Worm (Caenorhabditis elegans): ENCODE results near the gene pmp-1.

Gene pmp-1

ce11 chrII:6851938-6852337 lies 31.6 kb downstream of the pmp-1 start, which contains the start of gene C04A2.15:
C04A2.15 (plus strand) TSS chrII:6852236.
- no peak for TF ChIP-seq mep-1 (tag; optimal IDR thresholded peaks at IDR 0.05)
- TF ChIP-seq snpc-4 (tag; optimal IDR thresholded peaks at IDR 0.05): no peak
- no peak for TF ChIP-seq flh-1 (GFP tag; optimal IDR thresholded peaks at IDR 0.05)
- TF ChIP-seq unc-39 (tag; optimal IDR thresholded peaks at IDR 0.05): no peak
- no peak for TF ChIP-seq nhr-237 (tag; optimal IDR thresholded peaks at IDR 0.05)
- TF ChIP-seq hlh-1 (tag; optimal IDR thresholded peaks at IDR 0.05): no peak
- TF ChIP-seq ceh-43 (GFP tag; optimal IDR thresholded peaks at IDR 0.05): no peak
- no peak for TF ChIP-seq unc-62 (GFP tag; optimal IDR thresholded peaks at IDR 0.05)
- TF ChIP-seq nhr-28 (tag; optimal IDR thresholded peaks at IDR 0.05): no peak
- no peak for TF ChIP-seq mls-2 (tag; optimal IDR thresholded peaks at IDR 0.05)
- no peak for TF ChIP-seq blmp-1 (tag; optimal IDR thresholded peaks at IDR 0.05)
- TF ChIP-seq sem-2 (GFP tag; optimal IDR thresholded peaks at IDR 0.05): no peak
- no peak for TF ChIP-seq cnd-1 (tag; optimal IDR thresholded peaks at IDR 0.05)
- no peak for TF ChIP-seq lin-13 (tag; optimal IDR thresholded peaks at IDR 0.05)
- no peak for TF ChIP-seq elt-3 (tag; optimal IDR thresholded peaks at IDR 0.05)
- no peak for TF ChIP-seq mab-5 (tag; optimal IDR thresholded peaks at IDR 0.05)
- TF ChIP-seq nhr-76 (tag; optimal IDR thresholded peaks at IDR 0.05): no peak
- TF ChIP-seq ztf-11 (tag; optimal IDR thresholded peaks at IDR 0.05): no peak
- no peak for TF ChIP-seq drap-1 (GFP tag; optimal IDR thresholded peaks at IDR 0.05)
- TF ChIP-seq M03D4.4 (tag; optimal IDR thresholded peaks at IDR 0.05): no peak

- TF ChIP-seq nhr-237 (tag; optimal IDR thresholded peaks at IDR 0.05) (no peak), ceh-43 (GFP tag; optimal IDR thresholded peaks at IDR 0.05) (no peak), tbx-8 (GFP tag; optimal IDR thresholded peaks at IDR 0.05) (no peak), drap-1 (GFP tag; optimal IDR thresholded peaks at IDR 0.05) (no peak), hlh-1 (tag; optimal IDR thresholded peaks at IDR 0.05) (peak; percentile 59)
Observed at ce11 chrII:6849308-6849707, 34.2 kb downstream of the pmp-1 start.

- TF ChIP-seq ztf-11 (tag; optimal IDR thresholded peaks at IDR 0.05) (no peak), flh-1 (GFP tag; optimal IDR thresholded peaks at IDR 0.05) (no peak), nhr-28 (tag; optimal IDR thresholded peaks at IDR 0.05) (no peak), M03D4.4 (tag; optimal IDR thresholded peaks at IDR 0.05) (no peak), bed-3 (GFP tag; optimal IDR thresholded peaks at IDR 0.05) (no peak), unc-120 (tag; optimal IDR thresholded peaks at IDR 0.05; ENCODE audit: poor library complexity, severe bottlenecking) (no peak), mls-2 (tag; optimal IDR thresholded peaks at IDR 0.05) (no peak), nhr-12 (tag; optimal IDR thresholded peaks at IDR 0.05) (no peak), lsy-2 (tag; optimal IDR thresholded peaks at IDR 0.05) (peak; percentile 3), blmp-1 (tag; optimal IDR thresholded peaks at IDR 0.05) (peak; percentile 46), ces-1 (GFP tag; optimal IDR thresholded peaks at IDR 0.05) (peak; percentile 39), lin-32 (GFP tag; optimal IDR thresholded peaks at IDR 0.05) (no peak), hlh-1 (tag; optimal IDR thresholded peaks at IDR 0.05) (no peak), tbx-8 (GFP tag; optimal IDR thresholded peaks at IDR 0.05) (no peak), nhr-237 (tag; optimal IDR thresholded peaks at IDR 0.05) (no peak), elt-1 (tag; optimal IDR thresholded peaks at IDR 0.05; ENCODE audit: borderline replicate concordance, insufficient read depth) (no peak), mab-5 (tag; optimal IDR thresholded peaks at IDR 0.05) (peak; percentile 12), nhr-76 (tag; optimal IDR thresholded peaks at IDR 0.05) (no peak), nhr-2 (tag; optimal IDR thresholded peaks at IDR 0.05) (peak; percentile 11), lin-13 (tag; optimal IDR thresholded peaks at IDR 0.05) (no peak), cnd-1 (tag; optimal IDR thresholded peaks at IDR 0.05) (no peak), ceh-83 (GFP tag; optimal IDR thresholded peaks at IDR 0.05) (no peak), unc-39 (tag; optimal IDR thresholded peaks at IDR 0.05) (no peak), ham-2 (GFP tag; optimal IDR thresholded peaks at IDR 0.05) (no peak), mep-1 (tag; optimal IDR thresholded peaks at IDR 0.05) (no peak), ceh-39 (tag; optimal IDR thresholded peaks at IDR 0.05) (no peak), drap-1 (GFP tag; optimal IDR thresholded peaks at IDR 0.05) (no peak), ceh-43 (GFP tag; optimal IDR thresholded peaks at IDR 0.05) (no peak), zip-8 (tag; optimal IDR thresholded peaks at IDR 0.05) (no peak), sptf-1 (tag; optimal IDR thresholded peaks at IDR 0.05) (no peak), elt-3 (tag; optimal IDR thresholded peaks at IDR 0.05) (no peak), sem-2 (GFP tag; optimal IDR thresholded peaks at IDR 0.05) (no peak), snpc-4 (tag; optimal IDR thresholded peaks at IDR 0.05) (no peak), pha-4 (tag; optimal IDR thresholded peaks at IDR 0.05) (no peak), unc-62 (GFP tag; optimal IDR thresholded peaks at IDR 0.05) (peak; percentile 87)
Observed at ce11 chrII:6847917-6848379, 35.6 kb downstream of the pmp-1 start, which contains the start of gene tbc-6. tbc-6 (plus strand) TSS chrII:6848124.

Data from whole organism, mixed stage, embryonic.